Worm (Caenorhabditis elegans) whole organism, midembryonic: ENCODE data around the gene irld-51.

Source experiments
- flt-1 ChIP-seq: fragments of 200-800 bp; sonication (Bioruptor generic); IDR thresholded peaks from 2 replicates; pipeline ENCODE4 v1.3.6; 2022; ENCODE audit warnings: missing genetic modification characterization, missing compliant biosample characterization
- ref-1 ChIP-seq: fragments of 200-800 bp; sonication (Bioruptor generic); conservative IDR thresholded peaks from 2 replicates; pipeline ENCODE4 v1.3.6; 2022; ENCODE audit warnings: missing genetic modification reagents, missing genetic modification characterization, missing compliant biosample characterization

DNA sequence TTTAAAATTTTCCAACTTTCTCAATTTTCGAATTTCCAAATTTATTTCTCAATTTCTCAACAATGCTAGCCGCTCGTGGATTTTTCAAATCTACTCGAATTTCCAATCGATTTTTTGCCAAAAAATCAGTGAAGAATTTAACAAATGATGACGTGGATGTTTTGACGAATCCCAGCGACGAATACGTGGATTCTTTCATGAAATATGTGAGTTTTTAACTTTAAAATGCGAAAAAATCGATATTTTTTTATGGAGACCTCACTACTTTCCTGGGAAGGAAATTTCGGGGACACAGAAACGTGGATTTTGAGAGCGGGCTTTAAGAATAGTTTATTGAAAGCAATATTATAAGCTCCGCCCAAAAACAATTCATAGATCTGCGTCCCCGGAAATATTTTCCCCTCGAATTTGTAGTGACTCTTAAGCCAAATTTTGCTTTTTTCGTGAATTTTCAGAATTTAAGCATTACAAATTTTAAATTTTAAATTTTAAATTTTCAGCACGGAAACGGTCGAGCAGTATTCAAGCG is 39.1 kb upstream of the irld-51 start, which contains the start of gene K08A2.2:
- no peak for TF ChIP-seq ref-1
- no peak for TF ChIP-seq flt-1 (GFP tag; lab: Robert Waterston, UW)
